Worm (Caenorhabditis elegans): ENCODE measurements around the gene C32D5.4.
A peak's percentile ranks its signal among the peaks of the same experiment; 100 is the strongest.

The C32D5.4 gene

ce11 chrII:6351887-6352286, 29.0 kb upstream of the C32D5.4 start, which contains the start of gene C32D5.10:
Gene C32D5.10 (minus strand): TSS chrII:6351987.
- TF ChIP-seq pqm-1 (tag; optimal IDR thresholded peaks at IDR 0.05) (no peak), ceh-31 (tag; optimal IDR thresholded peaks at IDR 0.05) (no peak), fax-1 (tag; optimal IDR thresholded peaks at IDR 0.05) (no peak), ceh-34 (tag; optimal IDR thresholded peaks at IDR 0.05) (no peak), ama-1 (optimal IDR thresholded peaks at IDR 0.05) (no peak), K09A11.1 (tag; optimal IDR thresholded peaks at IDR 0.05; ENCODE audit: insufficient read depth) (no peak), ztf-16 (tag; optimal IDR thresholded peaks at IDR 0.05) (no peak), che-1 (tag; optimal IDR thresholded peaks at IDR 0.05) (no peak), pha-2 (tag; optimal IDR thresholded peaks at IDR 0.05) (no peak)

- TF ChIP-seq eyg-1 (tag; optimal IDR thresholded peaks at IDR 0.05) (no peak), fkh-10 (GFP tag; optimal IDR thresholded peaks at IDR 0.05) (no peak), sox-2 (GFP tag; IDR thresholded peaks at IDR 0.05) (no peak), fax-1 (tag; optimal IDR thresholded peaks at IDR 0.05) (no peak), ceh-2 (tag; optimal IDR thresholded peaks at IDR 0.05) (no peak), ceh-6 (GFP tag; optimal IDR thresholded peaks at IDR 0.05) (no peak), ceh-19 (GFP tag; optimal IDR thresholded peaks at IDR 0.05) (no peak), ceh-30 (tag; optimal IDR thresholded peaks at IDR 0.05) (no peak), ceh-22 (tag; optimal IDR thresholded peaks at IDR 0.05) (no peak), ceh-31 (tag; optimal IDR thresholded peaks at IDR 0.05) (no peak), ceh-48 (tag; optimal IDR thresholded peaks at IDR 0.05) (no peak), ttx-3 (tag; optimal IDR thresholded peaks at IDR 0.05) (no peak), C08G9.2 (tag; optimal IDR thresholded peaks at IDR 0.05) (no peak), hlh-13 (GFP tag; optimal IDR thresholded peaks at IDR 0.05) (no peak), syd-9 (tag; optimal IDR thresholded peaks at IDR 0.05) (no peak), ceh-45 (GFP tag; IDR thresholded peaks at IDR 0.05) (no peak), mec-3 (tag; optimal IDR thresholded peaks at IDR 0.05; ENCODE audit: borderline replicate concordance) (no peak)
Measured at ce11 chrII:6349968-6350367, 27.1 kb upstream of the C32D5.4 start.

- peak; percentile 90 for TF ChIP-seq nfya-1 (tag; optimal IDR thresholded peaks at IDR 0.05)
- peak; percentile 37 for TF ChIP-seq unc-42 (tag; optimal IDR thresholded peaks at IDR 0.05)
- no peak for TF ChIP-seq lim-6 (tag; optimal IDR thresholded peaks at IDR 0.05)
- TF ChIP-seq ref-2 (tag; optimal IDR thresholded peaks at IDR 0.05): peak; percentile 74
- TF ChIP-seq ceh-18 (tag; optimal IDR thresholded peaks at IDR 0.05): peak; percentile 78
- no peak for TF ChIP-seq hlh-13 (GFP tag; optimal IDR thresholded peaks at IDR 0.05)
- peak; percentile 71 for TF ChIP-seq tbx-2 (tag; optimal IDR thresholded peaks at IDR 0.05)
- TF ChIP-seq hlh-6 (tag; optimal IDR thresholded peaks at IDR 0.05): no peak
- peak; percentile 75 for TF ChIP-seq ceh-31 (tag; optimal IDR thresholded peaks at IDR 0.05)
- TF ChIP-seq pqm-1 (tag; optimal IDR thresholded peaks at IDR 0.05): peak; percentile 34
- peak; percentile 99 for TF ChIP-seq hlh-30 (tag; optimal IDR thresholded peaks at IDR 0.05; ENCODE audit: insufficient read depth)
- TF ChIP-seq rnt-1 (tag; optimal IDR thresholded peaks at IDR 0.05): peak; percentile 36
- TF ChIP-seq unc-55 (GFP tag; optimal IDR thresholded peaks at IDR 0.05): peak; percentile 90
- peak; percentile 18 for TF ChIP-seq ceh-30 (tag; optimal IDR thresholded peaks at IDR 0.05)
- peak; percentile 8 for TF ChIP-seq C08G9.2 (tag; optimal IDR thresholded peaks at IDR 0.05)
- TF ChIP-seq fkh-10 (GFP tag; optimal IDR thresholded peaks at IDR 0.05): no peak
- TF ChIP-seq mec-3 (tag; optimal IDR thresholded peaks at IDR 0.05; ENCODE audit: borderline replicate concordance): no peak
- TF ChIP-seq fax-1 (tag; optimal IDR thresholded peaks at IDR 0.05): no peak
- TF ChIP-seq dve-1 (tag; optimal IDR thresholded peaks at IDR 0.05): peak; percentile 42
- no peak for TF ChIP-seq C38D4.7 (GFP tag; optimal IDR thresholded peaks at IDR 0.05)
- TF ChIP-seq unc-86 (tag; optimal IDR thresholded peaks at IDR 0.05): no peak
- TF ChIP-seq ceh-34 (tag; optimal IDR thresholded peaks at IDR 0.05): peak; percentile 63
- TF ChIP-seq hlh-8 (tag; optimal IDR thresholded peaks at IDR 0.05): peak; percentile 36
- peak; percentile 27 for TF ChIP-seq F13H6.1 (tag; optimal IDR thresholded peaks at IDR 0.05)
- TF ChIP-seq ceh-19 (GFP tag; optimal IDR thresholded peaks at IDR 0.05): no peak
- peak; percentile 6 for TF ChIP-seq lin-11 (tag; optimal IDR thresholded peaks at IDR 0.05)
- TF ChIP-seq pros-1 (tag; optimal IDR thresholded peaks at IDR 0.05): peak; percentile 51
- peak; percentile 72 for TF ChIP-seq ama-1 (optimal IDR thresholded peaks at IDR 0.05)
- peak; percentile 8 for TF ChIP-seq ceh-14 (tag; optimal IDR thresholded peaks at IDR 0.05)
- TF ChIP-seq K09A11.1 (tag; optimal IDR thresholded peaks at IDR 0.05; ENCODE audit: insufficient read depth): peak; percentile 23
- TF ChIP-seq ets-4 (tag; optimal IDR thresholded peaks at IDR 0.05): peak; percentile 62
- peak; percentile 58 for TF ChIP-seq ceh-2 (tag; optimal IDR thresholded peaks at IDR 0.05)
Measured at ce11 chrII:6348360-6348759, 25.5 kb upstream of the C32D5.4 start.
